Worm (Caenorhabditis elegans): ENCODE data around the gene Y49F6B.20.

Y49F6B.20 gene

ce11 chrII:3429400-3429799 is 41.0 kb downstream of the Y49F6B.20 start, which contains the start of gene C16C8.18:
Gene C16C8.18 (plus strand): TSS chrII:3429700.
- no peak for TF ChIP-seq Y95B8A.8 (GFP tag; IDR thresholded peaks at IDR 0.05)
- no peak for TF ChIP-seq fkh-3 (tag; optimal IDR thresholded peaks at IDR 0.05)
- no peak for TF ChIP-seq snpc-4 (GFP tag; optimal IDR thresholded peaks at IDR 0.05)
- no peak for TF ChIP-seq snpc-4 (tag; optimal IDR thresholded peaks at IDR 0.05)
- TF ChIP-seq F23B12.7 (tag; optimal IDR thresholded peaks at IDR 0.05; ENCODE audit: insufficient read depth): no peak
- no peak for TF ChIP-seq nfya-1 (tag; optimal IDR thresholded peaks at IDR 0.05; ENCODE audit: borderline replicate concordance, insufficient read depth)
- TF ChIP-seq repo-1 (tag; optimal IDR thresholded peaks at IDR 0.05): no peak
- TF ChIP-seq lin-54 (GFP tag; optimal IDR thresholded peaks at IDR 0.05): no peak
- no peak for TF ChIP-seq T07F8.4 (tag; optimal IDR thresholded peaks at IDR 0.05)
- no peak for TF ChIP-seq akir-1 (GFP tag; optimal IDR thresholded peaks at IDR 0.05)
- no peak for TF ChIP-seq Y56A3A.18 (GFP tag; IDR thresholded peaks at IDR 0.05)
- no peak for TF ChIP-seq mes-4 (tag; optimal IDR thresholded peaks at IDR 0.05)
- no peak for TF ChIP-seq hsf-1 (GFP tag; IDR thresholded peaks at IDR 0.05)
- no peak for TF ChIP-seq ztf-3 (GFP tag; optimal IDR thresholded peaks at IDR 0.05)

DNA sequence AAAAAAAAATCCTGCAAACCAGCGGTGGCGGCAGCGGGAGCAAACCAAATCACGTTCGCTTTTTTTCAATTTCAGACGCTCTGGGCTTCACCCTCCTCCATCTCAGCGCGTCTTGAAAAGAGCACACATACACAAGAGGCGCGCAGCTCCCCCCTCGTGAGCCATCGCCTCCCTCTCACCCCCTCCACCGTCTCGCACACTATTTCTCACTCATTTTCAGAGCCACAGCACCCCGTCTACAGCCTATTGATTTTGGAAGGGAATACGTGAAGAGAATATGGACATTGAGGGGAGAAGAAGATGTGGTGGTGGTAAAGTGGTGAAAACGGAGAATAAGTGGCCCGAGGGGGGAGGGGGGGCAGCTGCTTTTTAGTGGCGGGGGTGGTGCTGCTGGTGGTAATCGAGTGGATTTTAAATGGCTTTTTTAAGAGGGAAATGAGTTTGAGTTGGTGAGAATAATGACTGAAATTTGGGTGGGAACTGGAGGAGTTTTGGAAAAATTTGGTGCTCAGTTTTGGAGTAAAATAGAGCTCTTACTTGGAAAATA is 42.2 kb downstream of the Y49F6B.20 start:
- TF ChIP-seq zfh-2 (GFP tag; conservative IDR thresholded peaks at IDR 0.05) (peak; percentile 92), egl-44 (GFP tag; IDR thresholded peaks at IDR 0.05) (no peak), cebp-1 (GFP tag; IDR thresholded peaks at IDR 0.05) (no peak), cebp-1 (tag; optimal IDR thresholded peaks at IDR 0.05) (peak; percentile 29), attf-5 (GFP tag; optimal IDR thresholded peaks at IDR 0.05) (peak; percentile 34), lir-1 (GFP tag; conservative IDR thresholded peaks at IDR 0.05) (no peak), mcd-1 (GFP tag; IDR thresholded peaks at IDR 0.05) (peak; percentile 40; the same call in 1 of the 2 replicates), ceh-27 (GFP tag; optimal IDR thresholded peaks at IDR 0.05) (peak; percentile 56), hmg-1.2 (GFP tag; IDR thresholded peaks at IDR 0.05) (peak; percentile 55; the same call in 1 of the 2 replicates), B0019.2 (GFP tag; conservative IDR thresholded peaks at IDR 0.05) (no peak), egrh-3 (GFP tag; IDR thresholded peaks at IDR 0.05) (peak; percentile 57), snpc-1.3 (tag; optimal IDR thresholded peaks at IDR 0.05; ENCODE audit: insufficient read depth) (no peak), madf-10 (tag; optimal IDR thresholded peaks at IDR 0.05) (no peak), pbrm-1 (GFP tag; IDR thresholded peaks at IDR 0.05) (no peak)

ce11 chrII:3425433-3425832 is 45.0 kb downstream of the Y49F6B.20 start, which contains the start of gene nep-11:
Gene nep-11 (minus strand): TSS chrII:3425533.
- TF ChIP-seq ztf-22 (GFP tag; optimal IDR thresholded peaks at IDR 0.05): no peak
- TF ChIP-seq zfh-2 (GFP tag; conservative IDR thresholded peaks at IDR 0.05): no peak
- no peak for TF ChIP-seq B0336.3 (GFP tag; IDR thresholded peaks at IDR 0.05)
- no peak for TF ChIP-seq snpc-3.4 (tag; optimal IDR thresholded peaks at IDR 0.05)
- TF ChIP-seq F57A8.1 (GFP tag; optimal IDR thresholded peaks at IDR 0.05): no peak
- no peak for TF ChIP-seq snpc-1.1 (tag; optimal IDR thresholded peaks at IDR 0.05; ENCODE audit: insufficient read depth)
- no peak for TF ChIP-seq akir-1 (GFP tag; optimal IDR thresholded peaks at IDR 0.05)

DNA sequence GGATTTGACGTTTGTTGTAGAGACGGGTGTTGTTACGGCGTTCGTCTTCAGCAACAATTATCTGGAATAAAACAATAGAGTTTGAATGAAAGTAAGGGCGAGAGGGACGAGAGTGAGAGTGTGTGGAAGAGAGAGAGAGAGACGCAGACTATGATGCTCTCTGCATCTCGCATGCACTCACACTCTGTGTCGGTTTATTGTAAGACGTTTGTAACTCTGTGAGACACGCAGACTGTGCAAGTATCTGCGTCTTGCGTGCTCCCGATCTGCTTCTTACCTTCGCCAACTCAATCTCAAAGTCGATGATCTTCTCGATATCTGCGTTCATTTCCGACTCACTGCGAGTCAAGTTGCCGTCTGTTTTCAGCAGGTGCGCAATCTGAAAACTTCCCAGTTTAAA is 47.5 kb downstream of the Y49F6B.20 start:
- TF ChIP-seq hmg-1.2 (GFP tag; IDR thresholded peaks at IDR 0.05): peak; percentile 34; the same call in 1 of the 2 replicates
- TF ChIP-seq nhr-90 (tag; optimal IDR thresholded peaks at IDR 0.05): no peak
